Worm (Caenorhabditis elegans) whole organism, young adult: ENCODE results near the gene F33H12.7.

ENCODE experiments used
- Y95B8A.8 ChIP-seq: fragments of 200-800 bp; sonication (Bioruptor generic); IDR thresholded peaks from 2 replicates; pipeline ENCODE4 v1.3.6; 2022; ENCODE audit warnings: missing genetic modification reagents, missing genetic modification characterization, missing compliant biosample characterization
- ets-4 ChIP-seq: fragments of 200-800 bp; sonication (Bioruptor generic); optimal IDR thresholded peaks from 2 replicates; lab custom pipeline; 2018; ENCODE audit warnings: mild to moderate bottlenecking, missing genetic modification characterization, missing compliant biosample characterization
- lin-40 ChIP-seq: sonication (generic microtip); optimal IDR thresholded peaks from 2 replicates; lab custom pipeline; 2016; ENCODE audit warnings: missing genetic modification characterization, mild to moderate bottlenecking, missing compliant biosample characterization, missing genotype, missing genetic modification reagents
- snpc-3.4 ChIP-seq: sonication (generic microtip); optimal IDR thresholded peaks from 2 replicates; lab custom pipeline; 2017; ENCODE audit warnings: missing genetic modification characterization, mild to moderate bottlenecking, missing compliant biosample characterization, antibody characterized with exemption, moderate library complexity, missing genotype, missing genetic modification reagents

- TF ChIP-seq lin-40 = no peak
- no peak for TF ChIP-seq snpc-3.4 (tag; lab: Kevin White, UChicago)
- TF ChIP-seq ets-4 (GFP tag; lab: Kevin White, UChicago) = no peak
- no peak for TF ChIP-seq Y95B8A.8 (GFP tag; lab: Robert Waterston, UW)
These were observed 18.6 kb upstream of the F33H12.7 start, which contains the start of gene sri-77 for ce11 chrII:2605319-2605718.
